Worm (Caenorhabditis elegans) whole organism, L3 larva: Measurements from ENCODE around the gene fbxa-154.

Experiments
- ama-1 ChIP-seq: fragments of 150-350 bp; optimal IDR thresholded peaks from 2 replicates; lab custom pipeline; 2018
- ceh-82 ChIP-seq: fragments of 150-350 bp; optimal IDR thresholded peaks from 2 replicates; lab custom pipeline; 2014; ENCODE audit warnings: missing biosample characterization, missing genetic modification characterization
- elt-3 ChIP-seq, 3 experiments: fragments of 150-350 bp in 1 of 3; sonication (generic microtip) in 2 of 3; optimal IDR thresholded peaks; 2 replicates in 2 of 3; 4 replicates in 1 of 3; lab custom pipeline; 2014 to 2017; ENCODE audit warnings: missing biosample characterization in 3 of 3, missing genetic modification characterization in 3 of 3
- fos-1 ChIP-seq: fragments of 150-350 bp; optimal IDR thresholded peaks from 2 replicates; lab custom pipeline; 2014; ENCODE audit warnings: missing biosample characterization, missing genetic modification characterization
- lin-15B ChIP-seq: fragments of 150-350 bp; optimal IDR thresholded peaks from 2 replicates; lab custom pipeline; 2014; ENCODE audit warnings: missing biosample characterization, missing genetic modification characterization
- nhr-12 ChIP-seq: fragments of 150-350 bp; optimal IDR thresholded peaks from 2 replicates; lab custom pipeline; 2014; ENCODE audit warnings: missing biosample characterization, missing genetic modification characterization
- nhr-237 ChIP-seq: fragments of 150-350 bp; optimal IDR thresholded peaks from 2 replicates; lab custom pipeline; 2014; ENCODE audit warnings: missing biosample characterization, missing genetic modification characterization
- nhr-25 ChIP-seq: sonication (generic microtip); optimal IDR thresholded peaks from 2 replicates; lab custom pipeline; 2017; ENCODE audit warnings: missing biosample characterization, missing genetic modification characterization
- nhr-77 ChIP-seq: fragments of 150-350 bp; optimal IDR thresholded peaks from 2 replicates; lab custom pipeline; 2014; ENCODE audit warnings: missing biosample characterization, missing genetic modification characterization
- pha-4 ChIP-seq: fragments of 150-350 bp; optimal IDR thresholded peaks from 2 replicates; lab custom pipeline; 2014; ENCODE audit warnings: missing biosample characterization, missing genetic modification reagents, missing genetic modification characterization
- skn-1 ChIP-seq: fragments of 150-350 bp; optimal IDR thresholded peaks from 2 replicates; lab custom pipeline; 2014; ENCODE audit warnings: missing biosample characterization, missing genetic modification characterization
- snpc-4 ChIP-seq: fragments of 150-350 bp; optimal IDR thresholded peaks from 2 replicates; lab custom pipeline; 2014; ENCODE audit warnings: missing biosample characterization, missing genetic modification characterization
- ztf-11 ChIP-seq: fragments of 150-350 bp; optimal IDR thresholded peaks from 2 replicates; lab custom pipeline; 2014; ENCODE audit warnings: missing biosample characterization, missing genetic modification characterization

- TF ChIP-seq lin-15B (tag; lab: Kevin White, UChicago) (no peak), nhr-77 (tag; lab: Kevin White, UChicago) (no peak), nhr-237 (no peak), nhr-12 (tag; lab: Kevin White, UChicago) (no peak), skn-1 (tag; lab: Kevin White, UChicago) (no peak), nhr-25 (tag; lab: Kevin White, UChicago) (no peak), elt-3 (tag; optimal IDR thresholded peaks at IDR 0.05; lab: Kevin White, UChicago) (no peak), snpc-4 (no peak), ama-1 (no peak), fos-1 (tag; lab: Kevin White, UChicago) (no peak), ceh-82 (tag; lab: Kevin White, UChicago) (no peak), ztf-11 (tag; lab: Kevin White, UChicago) (no peak), pha-4 (tag; lab: Kevin White, UChicago) (no peak)
Observed at ce11 chrV:15559047-15559446, 45.9 kb downstream of the fbxa-154 start, which contains the start of gene acr-18.
